Fruit fly (Drosophila melanogaster) whole organism, pupa: ENCODE measurements around the gene scramb2.

Source experiments
- CG13204 ChIP-seq: fragments of 200-800 bp; sonication (Bioruptor generic); optimal IDR thresholded peaks from 2 replicates; lab custom pipeline; 2018; ENCODE audit warnings: missing biosample characterization, mild to moderate bottlenecking, missing genetic modification characterization, moderate library complexity
- CG15710 ChIP-seq: fragments of 200-800 bp; sonication (Bioruptor generic); optimal IDR thresholded peaks from 2 replicates; lab custom pipeline; 2018; ENCODE audit warnings: missing biosample characterization, mild to moderate bottlenecking, missing genetic modification characterization, moderate library complexity
- CG8301 ChIP-seq: fragments of 200-800 bp; sonication (Bioruptor generic); optimal IDR thresholded peaks from 2 replicates; lab custom pipeline; 2018; ENCODE audit warnings: missing biosample characterization, mild to moderate bottlenecking, missing genetic modification characterization
- CG9948 ChIP-seq: fragments of 200-800 bp; sonication (Bioruptor generic); optimal IDR thresholded peaks from 2 replicates; lab custom pipeline; 2018; ENCODE audit warnings: missing biosample characterization, mild to moderate bottlenecking, missing genetic modification characterization, moderate library complexity
- EcR ChIP-seq: fragments of 200-800 bp; sonication (Bioruptor generic); optimal IDR thresholded peaks from 3 replicates; lab custom pipeline; 2019; ENCODE audit warnings: missing biosample characterization, missing genetic modification characterization, mild to moderate bottlenecking, moderate library complexity, missing genetic modification reagents
- Ets98B ChIP-seq: fragments of 200-800 bp; sonication (Bioruptor generic); IDR thresholded peaks from 2 replicates; pipeline ENCODE4 v1.3.6; 2022; ENCODE audit warnings: missing biosample characterization, missing genetic modification characterization
- Snoo ChIP-seq: fragments of 200-800 bp; sonication (Bioruptor generic); optimal IDR thresholded peaks from 3 replicates; lab custom pipeline; 2017; ENCODE audit warnings: missing biosample characterization, mild to moderate bottlenecking, missing genetic modification characterization, inconsistent platforms

DNA sequence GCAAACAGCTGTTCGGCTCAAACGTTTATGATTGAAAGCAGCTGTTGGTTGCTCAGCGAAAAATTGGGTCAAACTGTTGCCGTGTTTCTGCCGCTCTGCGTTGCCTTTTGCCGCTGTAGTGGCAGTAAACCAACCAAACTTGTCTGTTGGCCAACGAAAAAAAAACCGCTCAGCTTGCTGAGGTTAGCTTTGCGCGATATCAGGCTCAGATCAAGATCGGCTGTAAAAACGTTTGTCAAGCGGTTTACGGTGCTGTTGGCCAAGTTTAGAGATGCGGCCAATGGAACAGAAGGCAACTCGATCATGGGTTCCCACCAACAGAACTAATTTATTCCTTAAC, 32.5 kb upstream of the scramb2 start:
- no peak for TF ChIP-seq CG13204 (GFP tag; lab: Kevin White, UChicago)
- TF ChIP-seq EcR (GFP tag; lab: Kevin White, UChicago): no peak
- TF ChIP-seq CG8301 (tag; lab: Kevin White, UChicago): no peak
- TF ChIP-seq Ets98B (GFP tag; lab: Robert Waterston, UW): no peak
- no peak for TF ChIP-seq CG9948
- TF ChIP-seq CG15710 (tag; lab: Kevin White, UChicago): no peak
- no peak for TF ChIP-seq Snoo (tag; lab: Kevin White, UChicago)
